Worm (Caenorhabditis elegans): ENCODE results near the gene ddo-3.

ddo-3 gene

ce11 chrIII:6608101-6608672 lies 20.5 kb downstream of the ddo-3 start, which contains the start of the genes mdh-2 and F20H11.4 (continued):
- TF ChIP-seq rpc-1 (optimal IDR thresholded peaks at IDR 0.05), result no peak
- no peak for TF ChIP-seq rpc-1 (tag; optimal IDR thresholded peaks at IDR 0.05)
- TF ChIP-seq die-1 (tag; optimal IDR thresholded peaks at IDR 0.05), result no peak
- no peak for TF ChIP-seq dpff-1 (tag; optimal IDR thresholded peaks at IDR 0.05)
- no peak for TF ChIP-seq mes-4 (tag; optimal IDR thresholded peaks at IDR 0.05)
- no peak for TF ChIP-seq ceh-40 (GFP tag; IDR thresholded peaks at IDR 0.05)
- no peak for TF ChIP-seq somi-1 (GFP tag; optimal IDR thresholded peaks at IDR 0.05)
- TF ChIP-seq athp-1 (tag; optimal IDR thresholded peaks at IDR 0.05), result no peak
- peak; percentile 53 for TF ChIP-seq snpc-1.3 (tag; optimal IDR thresholded peaks at IDR 0.05; ENCODE audit: insufficient read depth)
- TF ChIP-seq mcd-1 (GFP tag; IDR thresholded peaks at IDR 0.05), result peak; percentile 70
- no peak for TF ChIP-seq sptf-2 (GFP tag; optimal IDR thresholded peaks at IDR 0.05)
- no peak for TF ChIP-seq unc-62 (GFP tag; optimal IDR thresholded peaks at IDR 0.05)
- no peak for TF ChIP-seq K11D2.4 (GFP tag; IDR thresholded peaks at IDR 0.05)
- no peak for TF ChIP-seq ceh-58 (GFP tag; IDR thresholded peaks at IDR 0.05)
- TF ChIP-seq ceh-27 (GFP tag; optimal IDR thresholded peaks at IDR 0.05), result peak; percentile 50
- TF ChIP-seq ztf-18 (tag; optimal IDR thresholded peaks at IDR 0.05), result peak; percentile 25
- TF ChIP-seq lin-35 (GFP tag; optimal IDR thresholded peaks at IDR 0.05), result peak; percentile 22 to 89 (median 40)
- no peak for TF ChIP-seq C06A6.2 (GFP tag; conservative IDR thresholded peaks at IDR 0.05)
- TF ChIP-seq nhr-80 (tag; optimal IDR thresholded peaks at IDR 0.05), result peak; percentile 38
- no peak for TF ChIP-seq nhr-27 (tag; optimal IDR thresholded peaks at IDR 0.05)
- TF ChIP-seq Y79H2A.3 (GFP tag; conservative IDR thresholded peaks at IDR 0.05), result no peak
- no peak for TF ChIP-seq nfya-1 (tag; optimal IDR thresholded peaks at IDR 0.05; ENCODE audit: borderline replicate concordance, insufficient read depth)
- no peak for TF ChIP-seq unc-130 (GFP tag; optimal IDR thresholded peaks at IDR 0.05)
- no peak for TF ChIP-seq zim-3 (tag; optimal IDR thresholded peaks at IDR 0.05)
- peak; percentile 92 for TF ChIP-seq efl-1 (GFP tag; optimal IDR thresholded peaks at IDR 0.05)
- TF ChIP-seq F10E7.11 (tag; optimal IDR thresholded peaks at IDR 0.05), result no peak
- TF ChIP-seq tbp1 (GFP tag; optimal IDR thresholded peaks at IDR 0.05), result peak; percentile 54
- TF ChIP-seq B0019.2 (GFP tag; conservative IDR thresholded peaks at IDR 0.05), result no peak
- no peak for TF ChIP-seq F52B5.7 (tag; optimal IDR thresholded peaks at IDR 0.05)
- TF ChIP-seq rcor-1 (GFP tag; IDR thresholded peaks at IDR 0.05), result no peak
- no peak for TF ChIP-seq hlh-12 (tag; optimal IDR thresholded peaks at IDR 0.05)
- TF ChIP-seq snpc-4 (GFP tag; optimal IDR thresholded peaks at IDR 0.05), result no peak
- no peak for TF ChIP-seq snpc-4 (tag; optimal IDR thresholded peaks at IDR 0.05)
- TF ChIP-seq nfya-2 (GFP tag; IDR thresholded peaks at IDR 0.05), result no peak
- no peak for TF ChIP-seq aptf-3 (GFP tag; IDR thresholded peaks at IDR 0.05)
- TF ChIP-seq pha-4 (tag; optimal IDR thresholded peaks at IDR 0.05), result no peak
- TF ChIP-seq akir-1 (GFP tag; optimal IDR thresholded peaks at IDR 0.05), result no peak
- no peak for TF ChIP-seq ceh-79 (tag; optimal IDR thresholded peaks at IDR 0.05)
- no peak for TF ChIP-seq cebp-1 (GFP tag; IDR thresholded peaks at IDR 0.05)
- no peak for TF ChIP-seq cebp-1 (tag; optimal IDR thresholded peaks at IDR 0.05)
- no peak for TF ChIP-seq hsf-1 (GFP tag; IDR thresholded peaks at IDR 0.05)
- no peak for TF ChIP-seq madf-10 (tag; optimal IDR thresholded peaks at IDR 0.05)
- no peak for TF ChIP-seq zfh-2 (GFP tag; conservative IDR thresholded peaks at IDR 0.05)
- TF ChIP-seq lag-1 (GFP tag; IDR thresholded peaks at IDR 0.05), result no peak
- TF ChIP-seq madf-6 (GFP tag; IDR thresholded peaks at IDR 0.05), result peak; percentile 76
- no peak for TF ChIP-seq K12H6.12 (tag; optimal IDR thresholded peaks at IDR 0.05)
- TF ChIP-seq rec-8 (tag; optimal IDR thresholded peaks at IDR 0.05), result no peak
- TF ChIP-seq madf-3 (GFP tag; IDR thresholded peaks at IDR 0.05), result no peak
- TF ChIP-seq mxl-1 (tag; optimal IDR thresholded peaks at IDR 0.05), result no peak
- TF ChIP-seq madf-8 (GFP tag; conservative IDR thresholded peaks at IDR 0.05), result peak; percentile 12; the same call in 1 of the 2 replicates
